Worm (Caenorhabditis elegans): ENCODE results near the gene ZC449.7.
A peak's percentile ranks its signal among the peaks of the same experiment; 100 is the strongest.

The ZC449.7 gene

DNA sequence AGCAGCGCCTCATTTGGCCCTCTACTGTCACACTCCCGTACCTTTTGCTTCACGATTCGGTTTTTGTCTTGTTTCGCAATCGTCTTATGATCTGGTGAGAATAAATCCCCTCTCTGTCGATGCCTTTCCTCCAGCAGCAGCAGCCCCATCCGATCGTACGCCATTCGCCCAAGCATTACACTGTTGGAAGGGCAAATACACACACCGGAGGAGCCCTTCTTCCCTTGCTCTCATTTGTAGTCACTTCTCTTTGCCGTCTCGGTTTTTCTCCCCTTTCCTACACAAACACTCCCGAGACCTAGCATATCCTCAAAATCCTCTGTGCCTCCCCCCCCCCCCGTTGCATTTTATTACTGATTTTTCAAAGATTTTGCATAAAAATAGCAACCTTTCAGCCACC, 15.0 kb upstream of the ZC449.7 start, which contains the start of gene set-30:
TSS of gene set-30 (plus strand) at position 396 of the 400 bp plus-strand sequence.
- TF ChIP-seq mel-28 (tag; optimal IDR thresholded peaks at IDR 0.05; ENCODE audit: borderline replicate concordance) (no peak), zfh-2 (GFP tag; conservative IDR thresholded peaks at IDR 0.05) (peak; percentile 56; the same call in 1 of the 2 replicates), lsy-27 (tag; optimal IDR thresholded peaks at IDR 0.05; ENCODE audit: borderline replicate concordance, insufficient read depth) (no peak)

- TF ChIP-seq let-526 (GFP tag; IDR thresholded peaks at IDR 0.05) (no peak), rcor-1 (GFP tag; IDR thresholded peaks at IDR 0.05) (no peak), T07F8.4 (tag; optimal IDR thresholded peaks at IDR 0.05) (no peak), C17E4.6 (GFP tag; IDR thresholded peaks at IDR 0.05) (no peak), Y53F4B.3 (GFP tag; IDR thresholded peaks at IDR 0.05) (no peak), pha-4 (tag; optimal IDR thresholded peaks at IDR 0.05) (no peak)
Measured at ce11 chrX:5004940-5005339, 8.9 kb upstream of the ZC449.7 start, which contains the start of gene hsd-2. hsd-2 (plus strand) TSS chrX:5005240.

ce11 chrX:5006972-5007371, 6.9 kb upstream of the ZC449.7 start:
- TF ChIP-seq mcd-1 (GFP tag; IDR thresholded peaks at IDR 0.05) (no peak), egl-44 (GFP tag; IDR thresholded peaks at IDR 0.05) (no peak), nhr-80 (tag; optimal IDR thresholded peaks at IDR 0.05) (peak; percentile 8)

- no peak for TF ChIP-seq pbrm-1 (GFP tag; IDR thresholded peaks at IDR 0.05)
- TF ChIP-seq rpc-1 (optimal IDR thresholded peaks at IDR 0.05) = no peak
- no peak for TF ChIP-seq rpc-1 (tag; optimal IDR thresholded peaks at IDR 0.05)
- peak; percentile 5 for TF ChIP-seq nhr-80 (tag; optimal IDR thresholded peaks at IDR 0.05)
Measured at ce11 chrX:5009000-5009399, 4.9 kb upstream of the ZC449.7 start, which contains the start of gene hsd-3. hsd-3 (plus strand) TSS chrX:5009300.

- TF ChIP-seq T26A5.8 (tag; optimal IDR thresholded peaks at IDR 0.05) (no peak), tlf-1 (GFP tag; optimal IDR thresholded peaks at IDR 0.05) (no peak), B0019.2 (GFP tag; conservative IDR thresholded peaks at IDR 0.05) (no peak), lin-26 (GFP tag; IDR thresholded peaks at IDR 0.05) (no peak), nhr-80 (tag; optimal IDR thresholded peaks at IDR 0.05) (no peak), sea-2 (GFP tag; IDR thresholded peaks at IDR 0.05) (no peak), lin-40 (tag; optimal IDR thresholded peaks at IDR 0.05) (no peak), mcd-1 (GFP tag; IDR thresholded peaks at IDR 0.05) (no peak), C06A6.2 (GFP tag; conservative IDR thresholded peaks at IDR 0.05) (no peak), hlh-26 (GFP tag; conservative IDR thresholded peaks at IDR 0.05) (no peak), madf-10 (tag; optimal IDR thresholded peaks at IDR 0.05) (no peak), let-607 (tag; optimal IDR thresholded peaks at IDR 0.05) (no peak), madf-3 (GFP tag; IDR thresholded peaks at IDR 0.05) (no peak), mes-4 (tag; optimal IDR thresholded peaks at IDR 0.05) (no peak)
Measured at ce11 chrX:5015775-5016174, 1.9 kb downstream of the ZC449.7 start, which contains the start of gene ZC449.8. ZC449.8 (plus strand) TSS chrX:5016075.

ce11 chrX:5017591-5017990, 3.7 kb downstream of the ZC449.7 start, which contains the start of gene sek-3:
sek-3 (plus strand) TSS chrX:5017891.
- TF ChIP-seq rpc-1 (optimal IDR thresholded peaks at IDR 0.05) = no peak
- TF ChIP-seq rpc-1 (tag; optimal IDR thresholded peaks at IDR 0.05) = no peak
- no peak for TF ChIP-seq Y53G8AR.9 (GFP tag; conservative IDR thresholded peaks at IDR 0.05)
- no peak for TF ChIP-seq let-607 (tag; optimal IDR thresholded peaks at IDR 0.05)
